Fruit fly (Drosophila melanogaster): ENCODE data around the gene Aldh7A1.

Aldh7A1 gene

dm6 chr3L:19292440-19293175 is 23.9 kb upstream of the Aldh7A1 start, which contains the start of gene Gbs-76A (continued):
- TF ChIP-seq CG34376 (GFP tag; optimal IDR thresholded peaks at IDR 0.05) = peak; percentile 51
- TF ChIP-seq chn (GFP tag; optimal IDR thresholded peaks at IDR 0.05) = no peak
- peak; percentile 36 for TF ChIP-seq CG4820 (GFP tag; optimal IDR thresholded peaks at IDR 0.05)
- no peak for TF ChIP-seq zfh2 (GFP tag; optimal IDR thresholded peaks at IDR 0.05)
- TF ChIP-seq CG2678 (tag; optimal IDR thresholded peaks at IDR 0.05) = peak; percentile 96
- TF ChIP-seq D19A (tag; optimal IDR thresholded peaks at IDR 0.05) = peak; percentile 79
- TF ChIP-seq Meics (GFP tag; optimal IDR thresholded peaks at IDR 0.05) = peak; percentile 89
- TF ChIP-seq CG15601 (tag; optimal IDR thresholded peaks at IDR 0.05) = peak; percentile 82
- TF ChIP-seq MBD-R2 (GFP tag; IDR thresholded peaks at IDR 0.05) = peak; percentile 39
- TF ChIP-seq z (GFP tag; IDR thresholded peaks at IDR 0.05) = no peak
- peak; percentile 82 for TF ChIP-seq Rfx (GFP tag; IDR thresholded peaks at IDR 0.05)
- TF ChIP-seq CG4854 (GFP tag; optimal IDR thresholded peaks at IDR 0.05) = no peak
- TF ChIP-seq bowl (GFP tag; IDR thresholded peaks at IDR 0.05) = no peak
- TF ChIP-seq kay (GFP tag; optimal IDR thresholded peaks at IDR 0.05) = peak; percentile 44
- TF ChIP-seq CG6765 (GFP tag; optimal IDR thresholded peaks at IDR 0.05) = peak; percentile 85
- 0 out of 3 replicates have a peak, but pooled peaks have one; percentile 25 for TF ChIP-seq hb (GFP tag; IDR thresholded peaks at IDR 0.05; ENCODE audit: partially characterized antibody)
- TF ChIP-seq fd102C (GFP tag; optimal IDR thresholded peaks at IDR 0.05) = no peak
- TF ChIP-seq CG30020 (tag; optimal IDR thresholded peaks at IDR 0.05) = peak; percentile 49
- TF ChIP-seq Oaz (GFP tag; IDR thresholded peaks at IDR 0.05) = peak; percentile 42; the same call in 1 of the 2 replicates
- peak; percentile 53 for TF ChIP-seq CG31224 (GFP tag; IDR thresholded peaks at IDR 0.05)
- peak; percentile 34 for TF ChIP-seq YL-1 (GFP tag; optimal IDR thresholded peaks at IDR 0.05)
- no peak for TF ChIP-seq sc (optimal IDR thresholded peaks at IDR 0.05)
- TF ChIP-seq sc (GFP tag; optimal IDR thresholded peaks at IDR 0.05) = peak; percentile 75
- peak; percentile 58 for TF ChIP-seq az2 (GFP tag; optimal IDR thresholded peaks at IDR 0.05)
- no peak for TF ChIP-seq CG1024 (GFP tag; IDR thresholded peaks at IDR 0.05)
- peak; percentile 1 for TF ChIP-seq Camta (GFP tag; optimal IDR thresholded peaks at IDR 0.05)
- 0 out of 3 replicates have a peak, but pooled peaks have one; percentile 42 for TF ChIP-seq ken (GFP tag; IDR thresholded peaks at IDR 0.05)
- TF ChIP-seq CG7987 (GFP tag; optimal IDR thresholded peaks at IDR 0.05) = peak; percentile 24
- TF ChIP-seq pan (optimal IDR thresholded peaks at IDR 0.05) = no peak
- peak in 1 of 2 experiments; percentile 78 for TF ChIP-seq pan (GFP tag; optimal IDR thresholded peaks at IDR 0.05 in 1 of 2, IDR thresholded peaks at IDR 0.05 in 1 of 2)
- TF ChIP-seq CG1647 (GFP tag; optimal IDR thresholded peaks at IDR 0.05) = no peak
- peak; percentile 52 for TF ChIP-seq CG17568 (GFP tag; optimal IDR thresholded peaks at IDR 0.05)
- TF ChIP-seq org-1 (GFP tag; optimal IDR thresholded peaks at IDR 0.05) = peak; percentile 60
- TF ChIP-seq chm (GFP tag; IDR thresholded peaks at IDR 0.05) = no peak; the same call in 1 of the 2 replicates
- TF ChIP-seq CG2875 (GFP tag; optimal IDR thresholded peaks at IDR 0.05) = peak; percentile 77
- TF ChIP-seq kah (GFP tag; optimal IDR thresholded peaks at IDR 0.05) = peak; percentile 74
- peak in 1 of 2 experiments; percentile 38 for TF ChIP-seq insv (GFP tag; optimal IDR thresholded peaks at IDR 0.05)
- TF ChIP-seq sim (GFP tag; IDR thresholded peaks at IDR 0.05) = no peak
- TF ChIP-seq Dfd (GFP tag; optimal IDR thresholded peaks at IDR 0.05) = no peak
- peak; percentile 80 for TF ChIP-seq CG1233 (GFP tag; optimal IDR thresholded peaks at IDR 0.05)
- TF ChIP-seq CG7963 (GFP tag; IDR thresholded peaks at IDR 0.05; ENCODE audit: partially characterized antibody) = no peak
- peak; percentile 82 for TF ChIP-seq CG17829 (tag; optimal IDR thresholded peaks at IDR 0.05)
- no peak for TF ChIP-seq lov (optimal IDR thresholded peaks at IDR 0.05)
- 0 out of 3 replicates have a peak, but pooled peaks have one; percentile 27 for TF ChIP-seq lov (GFP tag; IDR thresholded peaks at IDR 0.05)
- TF ChIP-seq Dll (GFP tag; IDR thresholded peaks at IDR 0.05; ENCODE audit: partially characterized antibody) = peak; percentile 53; the same call in 1 of the 4 replicates
- TF ChIP-seq Max (GFP tag; optimal IDR thresholded peaks at IDR 0.05) = peak; percentile 38
- peak; percentile 58 for TF ChIP-seq Xbp1 (GFP tag; optimal IDR thresholded peaks at IDR 0.05)
- peak; percentile 59 for TF ChIP-seq wor (GFP tag; IDR thresholded peaks at IDR 0.05)
- peak; percentile 70 for TF ChIP-seq CG8359 (GFP tag; optimal IDR thresholded peaks at IDR 0.05; ENCODE audit: borderline replicate concordance)
- peak; percentile 27; the same call in 1 of the 2 replicates for TF ChIP-seq ttk (GFP tag; IDR thresholded peaks at IDR 0.05)

All from whole organism, embryonic.